Fruit fly (Drosophila melanogaster) whole organism, embryonic: ENCODE measurements around the gene CG15717.

Experiments
- Aef1 ChIP-seq: fragments of 200-800 bp; sonication (Bioruptor generic); IDR thresholded peaks from 3 replicates; pipeline ENCODE4 v1.3.6; 2022; ENCODE audit warnings: missing biosample characterization, missing genetic modification characterization
- Bdp1 ChIP-seq: fragments of 200-800 bp; sonication (Bioruptor generic); optimal IDR thresholded peaks from 3 replicates; lab custom pipeline; 2016; ENCODE audit warnings: missing biosample characterization, missing genetic modification characterization
- Bgb ChIP-seq: fragments of 200-800 bp; sonication (Bioruptor generic); IDR thresholded peaks from 2 replicates; pipeline ENCODE4 v1.3.6; 2022; ENCODE audit warnings: missing biosample characterization, missing genetic modification characterization; ENCODE audit not compliant: partially characterized antibody
- CG10267 ChIP-seq: fragments of 200-800 bp; sonication (Bioruptor generic); optimal IDR thresholded peaks from 2 replicates; lab custom pipeline; 2018; ENCODE audit warnings: missing biosample characterization, mild to moderate bottlenecking, missing genetic modification characterization, moderate library complexity
- CG10431 ChIP-seq: fragments of 200-800 bp; sonication (Bioruptor generic); optimal IDR thresholded peaks from 3 replicates; lab custom pipeline; 2018; ENCODE audit warnings: missing biosample characterization, mild to moderate bottlenecking, missing genetic modification characterization
- CG10959 ChIP-seq: fragments of 200-800 bp; sonication (Bioruptor generic); IDR thresholded peaks from 2 replicates; pipeline ENCODE4 v1.3.6; 2022; ENCODE audit warnings: missing biosample characterization, missing genetic modification characterization
- CG11093 ChIP-seq: fragments of 200-800 bp; sonication (Bioruptor generic); IDR thresholded peaks from 3 replicates; pipeline ENCODE4 v1.3.6; 2022; ENCODE audit warnings: missing biosample characterization, missing genetic modification characterization
- CG11695 ChIP-seq: fragments of 200-800 bp; sonication (Bioruptor generic); IDR thresholded peaks from 3 replicates; pipeline ENCODE4 v1.3.6; 2022; ENCODE audit warnings: missing biosample characterization, missing genetic modification characterization
- CG12744 ChIP-seq: fragments of 200-800 bp; sonication (Bioruptor generic); optimal IDR thresholded peaks from 2 replicates; lab custom pipeline; 2016; ENCODE audit warnings: missing biosample characterization, missing genetic modification characterization
- CG13894 ChIP-seq: fragments of 200-800 bp; sonication (Bioruptor generic); optimal IDR thresholded peaks from 3 replicates; lab custom pipeline; 2018; ENCODE audit warnings: missing biosample characterization, mild to moderate bottlenecking, missing genetic modification characterization, moderate library complexity
- CG14667 ChIP-seq: fragments of 200-800 bp; sonication (Bioruptor generic); IDR thresholded peaks from 2 replicates; pipeline ENCODE4 v1.3.6; 2022; ENCODE audit warnings: missing biosample characterization, missing genetic modification characterization
- CG17361 ChIP-seq: fragments of 200-800 bp; sonication (Bioruptor generic); IDR thresholded peaks from 3 replicates; pipeline ENCODE4 v1.3.6; 2022; ENCODE audit warnings: missing biosample characterization, missing genetic modification characterization
- CG18476 ChIP-seq: fragments of 200-800 bp; sonication (Bioruptor generic); optimal IDR thresholded peaks from 2 replicates; lab custom pipeline; 2016; ENCODE audit warnings: missing biosample characterization, mild to moderate bottlenecking, missing genetic modification characterization
- CG2129 ChIP-seq: fragments of 200-800 bp; sonication (Bioruptor generic); IDR thresholded peaks from 2 replicates; pipeline ENCODE4 v1.3.6; 2022; ENCODE audit warnings: missing biosample characterization, missing genetic modification characterization; ENCODE audit not compliant: partially characterized antibody
- CG31441 ChIP-seq: fragments of 200-800 bp; sonication (Bioruptor generic); IDR thresholded peaks from 2 replicates; pipeline ENCODE4 v1.3.6; 2022; ENCODE audit warnings: missing biosample characterization, missing genetic modification characterization
- CG4617 ChIP-seq: fragments of 200-800 bp; sonication (Bioruptor generic); optimal IDR thresholded peaks from 3 replicates; lab custom pipeline; 2016; ENCODE audit warnings: missing biosample characterization, missing genetic modification characterization, borderline replicate concordance
- CG5180 ChIP-seq: fragments of 200-800 bp; sonication (Bioruptor generic); optimal IDR thresholded peaks from 3 replicates; lab custom pipeline; 2017; ENCODE audit warnings: missing biosample characterization, missing genetic modification characterization, mild to moderate bottlenecking, moderate library complexity, missing genetic modification reagents
- CG5953 ChIP-seq: fragments of 200-800 bp; sonication (Bioruptor generic); IDR thresholded peaks from 2 replicates; pipeline ENCODE4 v1.3.6; 2022; ENCODE audit warnings: missing biosample characterization, missing genetic modification characterization
- CG8281 ChIP-seq: fragments of 200-800 bp; sonication (Bioruptor generic); optimal IDR thresholded peaks from 2 replicates; lab custom pipeline; 2018; ENCODE audit warnings: missing biosample characterization, mild to moderate bottlenecking, missing genetic modification characterization, moderate library complexity
- CG8944 ChIP-seq: fragments of 200-800 bp; sonication (Bioruptor generic); optimal IDR thresholded peaks from 3 replicates; lab custom pipeline; 2016; ENCODE audit warnings: missing biosample characterization, missing genetic modification characterization
- CG9797 ChIP-seq: fragments of 200-800 bp; sonication (Bioruptor generic); optimal IDR thresholded peaks from 3 replicates; lab custom pipeline; 2018; ENCODE audit warnings: missing biosample characterization, mild to moderate bottlenecking, missing genetic modification characterization
- CHES-1-like ChIP-seq: fragments of 200-800 bp; sonication (Bioruptor generic); optimal IDR thresholded peaks from 2 replicates; lab custom pipeline; 2016; ENCODE audit warnings: missing biosample characterization, missing genetic modification characterization
- HLH54F ChIP-seq: fragments of 200-800 bp; sonication (Bioruptor generic); optimal IDR thresholded peaks from 3 replicates; lab custom pipeline; 2016; ENCODE audit warnings: missing biosample characterization, missing genetic modification characterization
- HLHmδ ChIP-seq: fragments of 200-800 bp; sonication (Bioruptor generic); optimal IDR thresholded peaks from 2 replicates; lab custom pipeline; 2018; ENCODE audit warnings: missing biosample characterization, mild to moderate bottlenecking, missing genetic modification characterization, moderate library complexity
- Kr ChIP-seq: fragments of 200-800 bp; sonication (Bioruptor generic); optimal IDR thresholded peaks from 2 replicates; lab custom pipeline; 2017; ENCODE audit warnings: missing biosample characterization, mild to moderate bottlenecking, missing genetic modification characterization
- Mes4 ChIP-seq: fragments of 200-800 bp; sonication (Bioruptor generic); optimal IDR thresholded peaks from 2 replicates; lab custom pipeline; 2016; ENCODE audit warnings: missing biosample characterization, missing genetic modification characterization
- Ptx1 ChIP-seq: fragments of 200-800 bp; sonication (Bioruptor generic); IDR thresholded peaks from 2 replicates; pipeline ENCODE4 v1.3.6; 2022; ENCODE audit warnings: missing biosample characterization, missing genetic modification characterization
- Rfx ChIP-seq: fragments of 200-800 bp; sonication (Bioruptor generic); IDR thresholded peaks from 2 replicates; pipeline ENCODE4 v1.3.6; 2022; ENCODE audit warnings: missing biosample characterization, missing genetic modification characterization
- Vsx1 ChIP-seq: fragments of 200-800 bp; sonication (Bioruptor generic); optimal IDR thresholded peaks from 2 replicates; lab custom pipeline; 2017; ENCODE audit warnings: missing biosample characterization, mild to moderate bottlenecking, missing genetic modification characterization, missing genetic modification reagents
- aop ChIP-seq: fragments of 200-800 bp; sonication (Bioruptor generic); IDR thresholded peaks from 2 replicates; pipeline ENCODE4 v1.3.6; 2022; ENCODE audit warnings: missing biosample characterization, missing genetic modification characterization
- caup ChIP-seq: fragments of 200-800 bp; sonication (Bioruptor generic); optimal IDR thresholded peaks from 3 replicates; lab custom pipeline; 2017; ENCODE audit warnings: missing biosample characterization, mild to moderate bottlenecking, missing genetic modification characterization, moderate library complexity; ENCODE audit not compliant: severe bottlenecking
- cg ChIP-seq: fragments of 200-800 bp; sonication (Bioruptor generic); optimal IDR thresholded peaks from 3 replicates; lab custom pipeline; 2019; ENCODE audit warnings: missing biosample characterization, mild to moderate bottlenecking, missing genetic modification characterization, moderate library complexity
- crc ChIP-seq: fragments of 200-800 bp; sonication (Bioruptor generic); optimal IDR thresholded peaks from 2 replicates; lab custom pipeline; 2016; ENCODE audit warnings: missing biosample characterization, missing genetic modification characterization
- croc ChIP-seq: fragments of 200-800 bp; sonication (Bioruptor generic); conservative IDR thresholded peaks from 3 replicates; pipeline ENCODE4 v1.3.6; 2022; ENCODE audit warnings: missing biosample characterization, missing genetic modification characterization
- ewg ChIP-seq: fragments of 200-800 bp; sonication (Bioruptor generic); optimal IDR thresholded peaks from 3 replicates; lab custom pipeline; 2017; ENCODE audit warnings: mild to moderate bottlenecking, missing biosample characterization, missing genetic modification reagents, missing genetic modification characterization
- fd102C ChIP-seq: fragments of 200-800 bp; sonication (Bioruptor generic); optimal IDR thresholded peaks from 2 replicates; lab custom pipeline; 2018; ENCODE audit warnings: missing biosample characterization, mild to moderate bottlenecking, missing genetic modification characterization, moderate library complexity
- fd64A ChIP-seq: fragments of 200-800 bp; sonication (Bioruptor generic); optimal IDR thresholded peaks from 3 replicates; lab custom pipeline; 2018; ENCODE audit warnings: missing biosample characterization, mild to moderate bottlenecking, missing genetic modification characterization
- kah ChIP-seq: fragments of 200-800 bp; sonication (Bioruptor generic); optimal IDR thresholded peaks from 2 replicates; lab custom pipeline; 2018; ENCODE audit warnings: missing biosample characterization, mild to moderate bottlenecking, missing genetic modification characterization
- nom ChIP-seq: fragments of 200-800 bp; sonication (Bioruptor generic); optimal IDR thresholded peaks from 2 replicates; lab custom pipeline; 2017; ENCODE audit warnings: missing biosample characterization, missing genetic modification characterization, mild to moderate bottlenecking, moderate library complexity, missing genetic modification reagents
- odd ChIP-seq: fragments of 200-800 bp; sonication (Bioruptor generic); optimal IDR thresholded peaks from 2 replicates; lab custom pipeline; 2017; ENCODE audit warnings: missing biosample characterization, mild to moderate bottlenecking, missing genetic modification characterization
- pita ChIP-seq: fragments of 200-800 bp; sonication (Bioruptor generic); optimal IDR thresholded peaks from 2 replicates; lab custom pipeline; 2017; ENCODE audit warnings: missing biosample characterization, mild to moderate bottlenecking, missing genetic modification characterization
- rib ChIP-seq: fragments of 200-800 bp; sonication (Bioruptor generic); IDR thresholded peaks from 2 replicates; pipeline ENCODE4 v1.3.6; 2022; ENCODE audit warnings: missing biosample characterization, missing genetic modification characterization
- ro ChIP-seq: fragments of 200-800 bp; sonication (Bioruptor generic); IDR thresholded peaks from 2 replicates; pipeline ENCODE4 v1.3.6; 2022; ENCODE audit warnings: missing biosample characterization, missing genetic modification characterization
- sr ChIP-seq: fragments of 200-800 bp; sonication (Bioruptor generic); IDR thresholded peaks from 3 replicates; pipeline ENCODE4 v1.3.6; 2022; ENCODE audit warnings: missing biosample characterization, missing genetic modification characterization
- ssp ChIP-seq: fragments of 200-800 bp; sonication (Bioruptor generic); IDR thresholded peaks from 2 replicates; pipeline ENCODE4 v1.3.6; 2022; ENCODE audit warnings: missing biosample characterization, missing genetic modification characterization
- ttk ChIP-seq: fragments of 200-800 bp; sonication (Bioruptor generic); IDR thresholded peaks from 2 replicates; pipeline ENCODE4 v2.1.2; 2022; ENCODE audit warnings: missing biosample characterization, missing genetic modification characterization
- vnd ChIP-seq: fragments of 200-800 bp; sonication (Bioruptor generic); IDR thresholded peaks from 3 replicates; pipeline ENCODE4 v1.3.6; 2022; ENCODE audit warnings: missing biosample characterization, missing genetic modification characterization; ENCODE audit not compliant: partially characterized antibody
- zf30C ChIP-seq: fragments of 200-800 bp; sonication (Bioruptor generic); optimal IDR thresholded peaks from 3 replicates; lab custom pipeline; 2018; ENCODE audit warnings: missing biosample characterization, mild to moderate bottlenecking, missing genetic modification characterization

CG15717 gene

dm6 chrX:13135702-13136101, 7.0 kb downstream of the CG15717 start (continued):
- TF ChIP-seq sr (GFP tag; lab: Robert Waterston, UW), result 0 out of 3 replicates have a peak, but pooled peaks have one; percentile 33
- TF ChIP-seq ewg (GFP tag; lab: Kevin White, UChicago), result peak; percentile 34
- no peak for TF ChIP-seq crc (GFP tag; lab: Kevin White, UChicago)
- TF ChIP-seq CG5953 (GFP tag; lab: Robert Waterston, UW), result peak; percentile 39; the same call in 1 of the 2 replicates
- TF ChIP-seq CG18476 (GFP tag; lab: Kevin White, UChicago), result peak; percentile 28
- peak; percentile 33; the same call in 1 of the 2 replicates for TF ChIP-seq ssp (GFP tag; lab: Robert Waterston, UW)
- 0 out of 2 replicates have a peak, but pooled peaks have one; percentile 18 for TF ChIP-seq CG10959 (GFP tag; lab: Robert Waterston, UW)
- TF ChIP-seq CG9797 (GFP tag; lab: Kevin White, UChicago), result no peak
- TF ChIP-seq CG17361, result peak; percentile 64
- no peak for TF ChIP-seq CG13894 (tag; lab: Kevin White, UChicago)
- peak; percentile 46 for TF ChIP-seq kah
- TF ChIP-seq ttk (GFP tag; lab: Robert Waterston, UW), result peak; percentile 74
- no peak for TF ChIP-seq Bgb (GFP tag; lab: Robert Waterston, UW)
- TF ChIP-seq fd102C (GFP tag; lab: Kevin White, UChicago), result no peak
- peak; percentile 17 for TF ChIP-seq CG12744
- TF ChIP-seq CG2129 (GFP tag; lab: Robert Waterston, UW), result no peak
- peak; percentile 57 for TF ChIP-seq CG8944
- no peak for TF ChIP-seq nom
- peak; percentile 20 for TF ChIP-seq caup (GFP tag; lab: Kevin White, UChicago)
- peak; percentile 27 for TF ChIP-seq CG10267 (tag; lab: Kevin White, UChicago)
- no peak for TF ChIP-seq ro
- no peak for TF ChIP-seq zf30C (GFP tag; lab: Kevin White, UChicago)
- TF ChIP-seq CG14667, result no peak
- TF ChIP-seq CG11093 (GFP tag; lab: Robert Waterston, UW), result no peak
- TF ChIP-seq HLH54F (GFP tag; lab: Kevin White, UChicago), result no peak
- no peak for TF ChIP-seq HLHmδ
- no peak for TF ChIP-seq aop (GFP tag; lab: Robert Waterston, UW)
- TF ChIP-seq Vsx1 (GFP tag; lab: Kevin White, UChicago), result no peak
- no peak for TF ChIP-seq Kr (GFP tag; lab: Kevin White, UChicago)
- peak; percentile 62 for TF ChIP-seq CG31441
- TF ChIP-seq CG4617 (GFP tag; lab: Kevin White, UChicago), result no peak
- TF ChIP-seq fd64A, result no peak
- TF ChIP-seq CHES-1-like (GFP tag; lab: Kevin White, UChicago), result peak; percentile 13
- no peak for TF ChIP-seq odd (GFP tag; lab: Kevin White, UChicago)
- peak; percentile 19 for TF ChIP-seq CG8281
- TF ChIP-seq Aef1 (GFP tag; lab: Robert Waterston, UW), result peak; percentile 48; the same call in 1 of the 3 replicates
- peak; percentile 50 for TF ChIP-seq CG5180 (GFP tag; lab: Kevin White, UChicago)
- TF ChIP-seq Ptx1 (GFP tag; lab: Robert Waterston, UW), result peak; percentile 76
- TF ChIP-seq cg, result no peak
- peak; percentile 20 for TF ChIP-seq Mes4 (GFP tag; lab: Kevin White, UChicago)
- TF ChIP-seq CG10431 (GFP tag; lab: Kevin White, UChicago), result no peak
- TF ChIP-seq croc, result 0 out of 3 replicates have a peak, but pooled peaks have one; percentile 23
- TF ChIP-seq vnd, result no peak
- TF ChIP-seq Bdp1 (GFP tag; lab: Kevin White, UChicago), result no peak
- no peak for TF ChIP-seq pita
- peak; percentile 54; the same call in 1 of the 3 replicates for TF ChIP-seq CG11695 (GFP tag; lab: Robert Waterston, UW)
- no peak for TF ChIP-seq rib
- TF ChIP-seq Rfx (GFP tag; lab: Robert Waterston, UW), result peak; percentile 41; the same call in 1 of the 2 replicates
